Worm (Caenorhabditis elegans) whole organism, mixed stage, embryonic: Measurements from ENCODE around the gene Y77E11A.16.
A peak's percentile ranks its signal among the peaks of the same experiment; 100 is the strongest.

Experiments used
- M03D4.4 ChIP-seq: sonication (generic microtip); optimal IDR thresholded peaks from 2 replicates; lab custom pipeline; 2017; ENCODE audit warnings: mild to moderate bottlenecking, missing genetic modification characterization, missing compliant biosample characterization
- bed-3 ChIP-seq: fragments of 200-800 bp; sonication (Bioruptor generic); optimal IDR thresholded peaks from 3 replicates; lab custom pipeline; 2018; ENCODE audit warnings: mild to moderate bottlenecking, missing genetic modification characterization, moderate library complexity, missing compliant biosample characterization
- blmp-1 ChIP-seq: fragments of 150-350 bp; optimal IDR thresholded peaks from 2 replicates; lab custom pipeline; 2014; ENCODE audit warnings: missing biosample characterization, missing genetic modification characterization
- ceh-43 ChIP-seq: fragments of 200-800 bp; sonication (Bioruptor generic); optimal IDR thresholded peaks from 2 replicates; lab custom pipeline; 2018; ENCODE audit warnings: mild to moderate bottlenecking, missing genetic modification characterization, moderate library complexity, missing compliant biosample characterization
- ceh-83 ChIP-seq: fragments of 200-800 bp; sonication (Bioruptor generic); optimal IDR thresholded peaks from 2 replicates; lab custom pipeline; 2018; ENCODE audit warnings: mild to moderate bottlenecking, missing genetic modification characterization, missing compliant biosample characterization
- ces-1 ChIP-seq: fragments of 150-350 bp; optimal IDR thresholded peaks from 2 replicates; lab custom pipeline; 2014; ENCODE audit warnings: missing biosample characterization, missing genetic modification reagents, missing genetic modification characterization
- cnd-1 ChIP-seq: fragments of 200-800 bp; sonication (Bioruptor generic); optimal IDR thresholded peaks from 2 replicates; lab custom pipeline; 2018; ENCODE audit warnings: mild to moderate bottlenecking, missing genetic modification characterization, missing compliant biosample characterization
- drap-1 ChIP-seq: fragments of 200-800 bp; sonication (Bioruptor generic); optimal IDR thresholded peaks from 3 replicates; lab custom pipeline; 2018; ENCODE audit warnings: mild to moderate bottlenecking, missing genetic modification characterization, missing compliant biosample characterization
- elt-1 ChIP-seq: sonication (generic microtip); optimal IDR thresholded peaks from 2 replicates; lab custom pipeline; 2017; ENCODE audit warnings: missing genetic modification characterization, mild to moderate bottlenecking, missing compliant biosample characterization, antibody characterized with exemption, moderate library complexity, borderline replicate concordance; ENCODE audit not compliant: insufficient read depth
- elt-3 ChIP-seq: fragments of 150-350 bp; optimal IDR thresholded peaks from 2 replicates; lab custom pipeline; 2014; ENCODE audit warnings: missing biosample characterization, missing genetic modification characterization
- flh-1 ChIP-seq: fragments of 200-800 bp; sonication (Bioruptor generic); optimal IDR thresholded peaks from 2 replicates; lab custom pipeline; 2018; ENCODE audit warnings: mild to moderate bottlenecking, missing genetic modification characterization, moderate library complexity, missing compliant biosample characterization
- ham-2 ChIP-seq: fragments of 200-800 bp; sonication (Bioruptor generic); optimal IDR thresholded peaks from 2 replicates; lab custom pipeline; 2018; ENCODE audit warnings: mild to moderate bottlenecking, missing genetic modification characterization, missing compliant biosample characterization
- hlh-1 ChIP-seq: fragments of 150-350 bp; optimal IDR thresholded peaks from 2 replicates; lab custom pipeline; 2014; ENCODE audit warnings: missing biosample characterization, missing genetic modification reagents, missing genetic modification characterization
- lin-13 ChIP-seq: fragments of 150-350 bp; optimal IDR thresholded peaks from 2 replicates; lab custom pipeline; 2014; ENCODE audit warnings: missing biosample characterization, missing genetic modification characterization
- lin-32 ChIP-seq: fragments of 200-800 bp; sonication (Bioruptor generic); optimal IDR thresholded peaks from 2 replicates; lab custom pipeline; 2018; ENCODE audit warnings: mild to moderate bottlenecking, missing genetic modification characterization, missing compliant biosample characterization
- lsy-2 ChIP-seq: fragments of 150-350 bp; optimal IDR thresholded peaks from 2 replicates; lab custom pipeline; 2014; ENCODE audit warnings: missing biosample characterization, missing genetic modification characterization
- mab-5 ChIP-seq: fragments of 150-350 bp; optimal IDR thresholded peaks from 2 replicates; lab custom pipeline; 2014; ENCODE audit warnings: missing biosample characterization, missing genetic modification characterization
- mep-1 ChIP-seq: fragments of 150-350 bp; optimal IDR thresholded peaks from 2 replicates; lab custom pipeline; 2017; ENCODE audit warnings: missing biosample characterization, missing genetic modification reagents, missing genetic modification characterization, inconsistent platforms
- nhr-12 ChIP-seq: fragments of 150-350 bp; optimal IDR thresholded peaks from 2 replicates; lab custom pipeline; 2014; ENCODE audit warnings: missing biosample characterization, missing genetic modification characterization
- nhr-2 ChIP-seq: fragments of 150-350 bp; optimal IDR thresholded peaks from 2 replicates; lab custom pipeline; 2014; ENCODE audit warnings: missing biosample characterization, missing genetic modification characterization
- nhr-237 ChIP-seq: fragments of 150-350 bp; optimal IDR thresholded peaks from 2 replicates; lab custom pipeline; 2014; ENCODE audit warnings: missing biosample characterization, missing genetic modification characterization
- nhr-76 ChIP-seq: sonication (generic microtip); optimal IDR thresholded peaks from 2 replicates; lab custom pipeline; 2017; ENCODE audit warnings: missing biosample characterization, missing genetic modification characterization
- pha-4 ChIP-seq: fragments of 150-350 bp; optimal IDR thresholded peaks from 2 replicates; lab custom pipeline; 2018; ENCODE audit warnings: missing biosample characterization, missing genetic modification reagents, missing genetic modification characterization
- sem-2 ChIP-seq: fragments of 200-800 bp; sonication (Bioruptor generic); optimal IDR thresholded peaks from 2 replicates; lab custom pipeline; 2018; ENCODE audit warnings: mild to moderate bottlenecking, missing genetic modification characterization, missing compliant biosample characterization
- snpc-4 ChIP-seq: fragments of 150-350 bp; optimal IDR thresholded peaks from 2 replicates; lab custom pipeline; 2014; ENCODE audit warnings: missing biosample characterization, missing genetic modification characterization
- tbx-8 ChIP-seq: fragments of 200-800 bp; sonication (Bioruptor generic); optimal IDR thresholded peaks from 2 replicates; lab custom pipeline; 2018; ENCODE audit warnings: mild to moderate bottlenecking, missing genetic modification characterization, moderate library complexity, missing compliant biosample characterization
- unc-120 ChIP-seq: sonication (generic microtip); optimal IDR thresholded peaks from 2 replicates; lab custom pipeline; 2017; ENCODE audit warnings: missing genetic modification characterization, missing compliant biosample characterization; ENCODE audit not compliant: poor library complexity, severe bottlenecking
- unc-39 ChIP-seq: fragments of 150-350 bp; optimal IDR thresholded peaks from 2 replicates; lab custom pipeline; 2014; ENCODE audit warnings: missing biosample characterization, missing genetic modification characterization
- unc-62 ChIP-seq: fragments of 150-350 bp; optimal IDR thresholded peaks from 2 replicates; lab custom pipeline; 2014; ENCODE audit warnings: missing biosample characterization, missing genetic modification reagents, missing genetic modification characterization
- zip-8 ChIP-seq: fragments of 150-350 bp; optimal IDR thresholded peaks from 2 replicates; lab custom pipeline; 2014; ENCODE audit warnings: missing biosample characterization, missing genetic modification characterization
- ztf-11 ChIP-seq: fragments of 150-350 bp; optimal IDR thresholded peaks from 2 replicates; lab custom pipeline; 2014; ENCODE audit warnings: missing biosample characterization, missing genetic modification characterization

Y77E11A.16 gene

ce11 chrIV:1470364-1470763 is 14.9 kb upstream of the Y77E11A.16 start:
- TF ChIP-seq lin-13, result no peak
- no peak for TF ChIP-seq mep-1
- TF ChIP-seq ztf-11 (tag; lab: Kevin White, UChicago), result no peak
- TF ChIP-seq drap-1 (GFP tag; lab: Kevin White, UChicago), result no peak
- TF ChIP-seq, all 35 proteins: peak for 0

- TF ChIP-seq cnd-1 (no peak), hlh-1 (no peak), flh-1 (GFP tag; lab: Kevin White, UChicago) (no peak), nhr-2 (tag; lab: Kevin White, UChicago) (no peak), lin-13 (no peak), sem-2 (GFP tag; lab: Kevin White, UChicago) (no peak), drap-1 (GFP tag; lab: Kevin White, UChicago) (no peak), elt-1 (tag; lab: Kevin White, UChicago) (no peak), pha-4 (no peak), elt-3 (tag; lab: Kevin White, UChicago) (no peak), ceh-83 (GFP tag; lab: Kevin White, UChicago) (no peak), lin-32 (no peak), nhr-237 (tag; lab: Kevin White, UChicago) (no peak), mab-5 (tag; lab: Kevin White, UChicago) (no peak), ces-1 (GFP tag; lab: Kevin White, UChicago) (no peak), ceh-43 (GFP tag; lab: Kevin White, UChicago) (no peak)
- TF ChIP-seq, all 35 proteins: peak for 0
These were observed 13.1 kb upstream of the Y77E11A.16 start for ce11 chrIV:1472145-1472544.

ce11 chrIV:1475009-1475408 is 10.2 kb upstream of the Y77E11A.16 start, which contains the start of gene Y77E11A.12:
Gene Y77E11A.12, minus strand, starts transcription at chrIV:1475109.
- TF ChIP-seq cnd-1 (no peak), drap-1 (GFP tag; lab: Kevin White, UChicago) (no peak), M03D4.4 (tag; lab: Kevin White, UChicago) (no peak), pha-4 (no peak)

ce11 chrIV:1478649-1479048 is 6.6 kb upstream of the Y77E11A.16 start:
- TF ChIP-seq tbx-8 (GFP tag; lab: Kevin White, UChicago) (no peak), mab-5 (tag; lab: Kevin White, UChicago) (no peak), nhr-2 (tag; lab: Kevin White, UChicago) (no peak), M03D4.4 (tag; lab: Kevin White, UChicago) (no peak), unc-62 (GFP tag; lab: Kevin White, UChicago) (no peak), cnd-1 (no peak), nhr-237 (tag; lab: Kevin White, UChicago) (no peak), hlh-1 (no peak), mep-1 (no peak), nhr-12 (tag; lab: Kevin White, UChicago) (no peak), elt-1 (tag; lab: Kevin White, UChicago) (no peak), ceh-83 (GFP tag; lab: Kevin White, UChicago) (no peak)

- TF ChIP-seq mab-5 (tag; lab: Kevin White, UChicago) (no peak), pha-4 (no peak), unc-120 (tag; lab: Kevin White, UChicago) (no peak), lin-13 (peak; percentile 37), ham-2 (GFP tag; lab: Kevin White, UChicago) (no peak), sem-2 (GFP tag; lab: Kevin White, UChicago) (no peak), zip-8 (no peak), lsy-2 (tag; lab: Kevin White, UChicago) (peak; percentile 8), cnd-1 (no peak), unc-39 (tag; lab: Kevin White, UChicago) (no peak), ces-1 (GFP tag; lab: Kevin White, UChicago) (peak; percentile 69), lin-32 (no peak), mep-1 (peak; percentile 34), M03D4.4 (tag; lab: Kevin White, UChicago) (no peak), bed-3 (GFP tag; lab: Kevin White, UChicago) (no peak)
These were observed 10.9 kb downstream of the Y77E11A.16 start, which contains the start of gene npp-20 for ce11 chrIV:1496017-1496678. Gene npp-20, minus strand, starts transcription at chrIV:1496022.

- TF ChIP-seq ztf-11 (tag; lab: Kevin White, UChicago), result no peak
- TF ChIP-seq lin-32, result no peak
- no peak for TF ChIP-seq sem-2 (GFP tag; lab: Kevin White, UChicago)
- no peak for TF ChIP-seq bed-3 (GFP tag; lab: Kevin White, UChicago)
- no peak for TF ChIP-seq unc-39 (tag; lab: Kevin White, UChicago)
- TF ChIP-seq ces-1 (GFP tag; lab: Kevin White, UChicago), result no peak
- TF ChIP-seq nhr-12 (tag; lab: Kevin White, UChicago), result no peak
- no peak for TF ChIP-seq mab-5 (tag; lab: Kevin White, UChicago)
- no peak for TF ChIP-seq blmp-1 (tag; lab: Kevin White, UChicago)
- TF ChIP-seq drap-1 (GFP tag; lab: Kevin White, UChicago), result no peak
- TF ChIP-seq pha-4, result no peak
- TF ChIP-seq M03D4.4 (tag; lab: Kevin White, UChicago), result no peak
- TF ChIP-seq nhr-237 (tag; lab: Kevin White, UChicago), result no peak
- no peak for TF ChIP-seq elt-1 (tag; lab: Kevin White, UChicago)
- no peak for TF ChIP-seq ceh-43 (GFP tag; lab: Kevin White, UChicago)
- no peak for TF ChIP-seq tbx-8 (GFP tag; lab: Kevin White, UChicago)
- TF ChIP-seq nhr-76, result no peak
- no peak for TF ChIP-seq snpc-4 (tag; lab: Kevin White, UChicago)
- no peak for TF ChIP-seq mep-1
These were observed 11.4 kb downstream of the Y77E11A.16 start for ce11 chrIV:1496679-1497033.
